Worm (Caenorhabditis elegans) whole organism, late embryonic: ENCODE measurements around the gene T21D12.7.

Experiments
- fkh-10 ChIP-seq: fragments of 150-350 bp; optimal IDR thresholded peaks from 2 replicates; lab custom pipeline; 2014; ENCODE audit warnings: missing biosample characterization, missing genetic modification reagents, missing genetic modification characterization
- lin-11 ChIP-seq: fragments of 200-800 bp; sonication (Bioruptor generic); optimal IDR thresholded peaks from 2 replicates; lab custom pipeline; 2018; ENCODE audit warnings: mild to moderate bottlenecking, missing genetic modification characterization, missing compliant biosample characterization
- mec-3 ChIP-seq: sonication (generic microtip); optimal IDR thresholded peaks from 2 replicates; lab custom pipeline; 2016; ENCODE audit warnings: borderline replicate concordance, missing genetic modification characterization, missing compliant biosample characterization
- odd-2 ChIP-seq: sonication (generic microtip); optimal IDR thresholded peaks from 2 replicates; lab custom pipeline; 2017; ENCODE audit warnings: antibody characterized with exemption, mild to moderate bottlenecking, missing genetic modification characterization, missing compliant biosample characterization
- pag-3 ChIP-seq: sonication (generic microtip); optimal IDR thresholded peaks from 2 replicates; lab custom pipeline; 2016; ENCODE audit warnings: missing compliant biosample characterization, missing genetic modification characterization, borderline replicate concordance
- pha-4 ChIP-seq: fragments of 150-350 bp; optimal IDR thresholded peaks from 2 replicates; lab custom pipeline; 2018; ENCODE audit warnings: missing biosample characterization, missing genetic modification reagents, missing genetic modification characterization
- unc-3 ChIP-seq, 2 experiments: fragments of 200-800 bp in 1 of 2; sonication (Bioruptor generic) in 1 of 2; sonication (generic microtip) in 1 of 2; conservative IDR thresholded peaks in 1 of 2; optimal IDR thresholded peaks in 1 of 2; 2 replicates each; pipeline versions ENCODE4 v1.3.6 to Lab custom; 2016 to 2022; ENCODE audit warnings: missing compliant biosample characterization in 2 of 2, missing genetic modification characterization in 2 of 2, missing genetic modification reagents in 1 of 2
- unc-42 ChIP-seq: sonication (generic microtip); optimal IDR thresholded peaks from 2 replicates; lab custom pipeline; 2016; ENCODE audit warnings: missing genotype, missing genetic modification characterization, missing compliant biosample characterization

DNA sequence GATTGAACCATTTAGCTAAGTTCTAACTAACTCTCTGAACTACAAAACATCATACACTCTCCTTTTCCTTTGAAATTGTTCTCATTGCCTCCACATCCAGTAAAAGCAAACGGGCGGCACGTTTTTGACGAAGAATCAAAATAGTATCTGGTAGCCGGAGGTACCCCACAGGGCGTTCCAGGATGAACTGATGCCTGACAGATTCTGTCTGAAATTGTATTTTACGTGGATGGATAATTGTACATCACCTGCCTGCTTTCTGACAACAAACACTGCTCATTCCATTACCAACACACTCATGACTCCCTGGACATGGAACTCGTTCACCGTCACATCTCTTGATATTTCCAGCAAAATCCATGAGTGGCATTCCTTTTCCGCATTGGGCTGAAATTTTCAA lies 869 bp downstream of the T21D12.7 start:
- no peak for TF ChIP-seq unc-42
- no peak for TF ChIP-seq unc-3 (GFP tag; conservative IDR thresholded peaks at IDR 0.05; lab: Robert Waterston, UW)
- no peak for TF ChIP-seq unc-3 (tag; optimal IDR thresholded peaks at IDR 0.05; lab: Kevin White, UChicago)
- TF ChIP-seq mec-3 (tag; lab: Kevin White, UChicago): no peak
- TF ChIP-seq lin-11 (tag; lab: Kevin White, UChicago): no peak
- no peak for TF ChIP-seq pag-3 (tag; lab: Kevin White, UChicago)
- no peak for TF ChIP-seq odd-2 (tag; lab: Kevin White, UChicago)
- TF ChIP-seq fkh-10 (GFP tag; lab: Kevin White, UChicago): no peak
- TF ChIP-seq pha-4 (tag; lab: Kevin White, UChicago): no peak
